Worm (Caenorhabditis elegans): ENCODE data around the gene urm-1.
A peak's percentile ranks its signal among the peaks of the same experiment; 100 is the strongest.

Gene urm-1

DNA sequence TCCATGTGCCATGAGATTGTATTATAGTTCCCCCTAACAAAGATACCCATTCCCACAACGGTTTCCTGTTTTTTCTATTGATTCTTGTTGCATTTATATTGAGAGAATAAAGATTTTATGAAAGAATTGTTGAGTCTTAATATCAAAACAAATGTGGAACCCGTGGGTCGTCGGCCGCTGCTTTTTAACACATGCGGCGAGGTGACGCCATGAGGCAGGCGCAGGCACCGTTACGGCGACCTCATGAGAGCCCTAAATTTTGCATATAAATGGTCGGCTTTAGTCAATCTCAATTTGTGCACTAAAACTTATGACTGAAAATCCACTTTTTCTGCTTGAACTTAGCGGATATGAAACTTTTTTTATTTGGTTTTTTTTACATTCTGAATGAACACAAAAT is 32.3 kb downstream of the urm-1 start:
- TF ChIP-seq hif-1 (tag; optimal IDR thresholded peaks at IDR 0.05) (peak in 1 of 2 experiments; percentile 18), zfp-3 (GFP tag; conservative IDR thresholded peaks at IDR 0.05) (0 out of 2 replicates have a peak, but pooled peaks have one; percentile 52), hlh-30 (tag; optimal IDR thresholded peaks at IDR 0.05; ENCODE audit: insufficient read depth) (peak; percentile 38), nhr-28 (tag; optimal IDR thresholded peaks at IDR 0.05) (peak; percentile 2), arid-1 (GFP tag; conservative IDR thresholded peaks at IDR 0.05) (0 out of 2 replicates have a peak, but pooled peaks have one; percentile 24), lin-15B (tag; optimal IDR thresholded peaks at IDR 0.05) (no peak), F37D6.2 (tag; optimal IDR thresholded peaks at IDR 0.05) (no peak), spr-1 (tag; optimal IDR thresholded peaks at IDR 0.05) (peak; percentile 39), dmd-6 (GFP tag; IDR thresholded peaks at IDR 0.05) (no peak), duxl-1 (tag; optimal IDR thresholded peaks at IDR 0.05; ENCODE audit: poor library complexity) (peak; percentile 14), nhr-102 (tag; optimal IDR thresholded peaks at IDR 0.05) (peak; percentile 14), ctbp-1 (GFP tag; IDR thresholded peaks at IDR 0.05) (0 out of 2 replicates have a peak, but pooled peaks have one; percentile 18), lin-38 (GFP tag; IDR thresholded peaks at IDR 0.05) (0 out of 2 replicates have a peak, but pooled peaks have one; percentile 36), daf-16 (GFP tag; optimal IDR thresholded peaks at IDR 0.05) (no peak), daf-16 (tag; optimal IDR thresholded peaks at IDR 0.05) (peak; percentile 29), pqm-1 (tag; optimal IDR thresholded peaks at IDR 0.05) (no peak), unc-39 (tag; optimal IDR thresholded peaks at IDR 0.05) (no peak), Y75B8A.6 (GFP tag; IDR thresholded peaks at IDR 0.05) (0 out of 2 replicates have a peak, but pooled peaks have one; percentile 61), ceh-62 (tag; optimal IDR thresholded peaks at IDR 0.05) (no peak), mxl-3 (GFP tag; optimal IDR thresholded peaks at IDR 0.05) (peak; percentile 32), set-16 (GFP tag; IDR thresholded peaks at IDR 0.05) (no peak), nhr-42 (GFP tag; IDR thresholded peaks at IDR 0.05) (peak; percentile 46; the same call in 1 of the 2 replicates), egl-43 (GFP tag; IDR thresholded peaks at IDR 0.05) (0 out of 2 replicates have a peak, but pooled peaks have one; percentile 34), daf-19 (GFP tag; conservative IDR thresholded peaks at IDR 0.05) (no peak), jun-1 (tag; optimal IDR thresholded peaks at IDR 0.05) (no peak), F26F4.8 (GFP tag; conservative IDR thresholded peaks at IDR 0.05) (no peak), hlh-11 (tag; optimal IDR thresholded peaks at IDR 0.05) (peak; percentile 38)

ce11 chrIII:10538757-10539213 is 33.5 kb downstream of the urm-1 start, which contains the start of gene nlp-68:
TSS of gene nlp-68 (minus strand) at chrIII:10539163.
- TF ChIP-seq set-16 (GFP tag; IDR thresholded peaks at IDR 0.05) (peak; percentile 67), unc-39 (tag; optimal IDR thresholded peaks at IDR 0.05) (no peak), mxl-2 (GFP tag; conservative IDR thresholded peaks at IDR 0.05) (no peak), cey-2 (tag; optimal IDR thresholded peaks at IDR 0.05; ENCODE audit: borderline replicate concordance, insufficient read depth) (no peak), unc-62 (GFP tag; optimal IDR thresholded peaks at IDR 0.05 in 1 of 2) (peak in 1 of 2 experiments; percentile 44), unc-62 (tag; optimal IDR thresholded peaks at IDR 0.05) (no peak), T20F7.1 (GFP tag; optimal IDR thresholded peaks at IDR 0.05) (no peak), rbr-2 (tag; optimal IDR thresholded peaks at IDR 0.05) (no peak)

DNA sequence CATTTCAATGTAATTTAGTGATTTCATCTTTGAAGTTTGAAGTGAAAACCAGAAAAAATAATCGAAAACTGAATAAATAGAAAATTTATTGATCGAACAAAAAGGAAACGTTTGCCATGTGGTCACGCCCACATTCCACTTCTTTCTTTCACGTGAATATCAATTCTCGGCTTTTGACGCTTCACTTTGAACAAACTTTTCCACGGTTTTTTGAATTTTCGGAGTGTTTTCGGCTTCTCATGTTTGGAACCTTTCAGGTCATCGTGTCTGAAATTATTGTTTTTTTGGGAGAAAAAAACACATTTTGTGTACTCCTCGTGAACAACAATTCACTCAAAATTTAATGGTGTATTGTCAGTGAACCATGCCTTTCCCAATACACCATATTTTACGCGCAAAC is 47.6 kb downstream of the urm-1 start, which contains the start of gene T21C12.8:
T21C12.8 (minus strand) TSS at position 101 of the 400 bp plus-strand sequence.
- no peak for TF ChIP-seq F44E2.7 (GFP tag; IDR thresholded peaks at IDR 0.05)
- TF ChIP-seq attf-4 (tag; optimal IDR thresholded peaks at IDR 0.05): no peak
- TF ChIP-seq nhr-6 (tag; optimal IDR thresholded peaks at IDR 0.05): no peak
- no peak for TF ChIP-seq lsy-2 (tag; optimal IDR thresholded peaks at IDR 0.05)
- no peak for TF ChIP-seq mxl-3 (GFP tag; optimal IDR thresholded peaks at IDR 0.05)
- TF ChIP-seq aly-2 (tag; optimal IDR thresholded peaks at IDR 0.05): no peak
- no peak for TF ChIP-seq arid-1 (GFP tag; conservative IDR thresholded peaks at IDR 0.05)
- TF ChIP-seq madf-9 (GFP tag; conservative IDR thresholded peaks at IDR 0.05): no peak
- no peak for TF ChIP-seq hlh-30 (tag; optimal IDR thresholded peaks at IDR 0.05; ENCODE audit: insufficient read depth)
- TF ChIP-seq egl-27 (tag; optimal IDR thresholded peaks at IDR 0.05): no peak
- no peak for TF ChIP-seq dve-1 (tag; optimal IDR thresholded peaks at IDR 0.05; ENCODE audit: insufficient read depth)
- no peak for TF ChIP-seq nhr-76 (tag; optimal IDR thresholded peaks at IDR 0.05)
- TF ChIP-seq ceh-62 (tag; optimal IDR thresholded peaks at IDR 0.05): no peak

All from whole organism, L4 larva.